Worm (Caenorhabditis elegans) whole organism, L1 larva: Measurements from ENCODE around the gene taap-1.
A peak's percentile ranks its signal among the peaks of the same experiment; 100 is the strongest.

Source experiments
- F16B12.6 ChIP-seq: fragments of 150-350 bp; optimal IDR thresholded peaks from 2 replicates; lab custom pipeline; 2014; ENCODE audit warnings: missing biosample characterization, missing genetic modification characterization
- ama-1 ChIP-seq: fragments of 150-350 bp; optimal IDR thresholded peaks from 2 replicates; lab custom pipeline; 2014
- blmp-1 ChIP-seq: fragments of 150-350 bp; optimal IDR thresholded peaks from 2 replicates; lab custom pipeline; 2014; ENCODE audit warnings: missing biosample characterization, missing genetic modification characterization
- ceh-63 ChIP-seq: fragments of 200-800 bp; sonication (Bioruptor generic); optimal IDR thresholded peaks from 2 replicates; lab custom pipeline; 2018; ENCODE audit warnings: mild to moderate bottlenecking, missing genetic modification characterization, missing compliant biosample characterization
- ceh-82 ChIP-seq, 3 experiments: fragments of 150-350 bp in 1 of 3; sonication (generic microtip) in 2 of 3; optimal IDR thresholded peaks; 2 replicates each; lab custom pipeline; 2014 to 2017; ENCODE audit warnings: missing biosample characterization in 3 of 3, missing genetic modification characterization in 3 of 3
- ces-1 ChIP-seq: fragments of 150-350 bp; optimal IDR thresholded peaks from 2 replicates; lab custom pipeline; 2014; ENCODE audit warnings: missing biosample characterization, missing genetic modification reagents, missing genetic modification characterization
- dpl-1 ChIP-seq, 3 experiments: fragments of 150-350 bp in 2 of 3; sonication (generic microtip) in 1 of 3; optimal IDR thresholded peaks; 2 replicates each; lab custom pipeline; 2014 to 2017; ENCODE audit warnings: missing biosample characterization in 3 of 3, missing genetic modification characterization in 3 of 3, missing genetic modification reagents in 3 of 3
- dsc-1 ChIP-seq: sonication (generic microtip); optimal IDR thresholded peaks from 2 replicates; lab custom pipeline; 2016; ENCODE audit warnings: mild to moderate bottlenecking, missing genetic modification characterization, missing compliant biosample characterization
- efl-1 ChIP-seq, 4 experiments: fragments of 150-350 bp; optimal IDR thresholded peaks in 3 of 4; peaks in 1 of 4; 1 replicate in 1 of 4; 2 replicates in 3 of 4; lab custom pipeline; 2014; ENCODE audit warnings: missing biosample characterization in 2 of 4, missing genetic modification characterization in 2 of 4, missing genetic modification reagents in 2 of 4
- egl-27 ChIP-seq, 2 experiments: fragments of 150-350 bp in 1 of 2; sonication (generic microtip); optimal IDR thresholded peaks; 3 replicates each; lab custom pipeline; 2017 to 2018; ENCODE audit warnings: missing biosample characterization in 2 of 2, missing genetic modification characterization in 2 of 2, missing genetic modification reagents in 2 of 2
- elt-2 ChIP-seq: sonication (generic microtip); optimal IDR thresholded peaks from 2 replicates; lab custom pipeline; 2016; ENCODE audit warnings: missing genetic modification characterization, mild to moderate bottlenecking, inconsistent platforms, missing compliant biosample characterization, missing genetic modification reagents
- fkh-10 ChIP-seq: sonication (generic microtip); optimal IDR thresholded peaks from 2 replicates; lab custom pipeline; 2017; ENCODE audit warnings: missing biosample characterization, missing genetic modification reagents, missing genetic modification characterization
- fkh-4 ChIP-seq: sonication (generic microtip); optimal IDR thresholded peaks from 2 replicates; lab custom pipeline; 2016; ENCODE audit warnings: missing compliant biosample characterization, missing genetic modification characterization, borderline replicate concordance
- fkh-8 ChIP-seq: sonication (generic microtip); optimal IDR thresholded peaks from 2 replicates; lab custom pipeline; 2016; ENCODE audit warnings: mild to moderate bottlenecking, missing genetic modification characterization, missing compliant biosample characterization
- fos-1 ChIP-seq: fragments of 150-350 bp; optimal IDR thresholded peaks from 2 replicates; lab custom pipeline; 2014; ENCODE audit warnings: missing biosample characterization, missing genetic modification characterization
- grh-1 ChIP-seq: fragments of 200-800 bp; sonication (Bioruptor generic); IDR thresholded peaks from 2 replicates; pipeline ENCODE4 v1.3.6; 2022; ENCODE audit warnings: missing genetic modification reagents, missing genetic modification characterization, missing compliant biosample characterization
- hlh-17 ChIP-seq: fragments of 200-800 bp; sonication (Bioruptor generic); optimal IDR thresholded peaks from 2 replicates; lab custom pipeline; 2018; ENCODE audit warnings: missing genetic modification characterization, mild to moderate bottlenecking, missing compliant biosample characterization, moderate library complexity, borderline replicate concordance
- hlh-4 ChIP-seq: sonication (generic microtip); optimal IDR thresholded peaks from 2 replicates; lab custom pipeline; 2016; ENCODE audit warnings: mild to moderate bottlenecking, missing genetic modification characterization, missing compliant biosample characterization
- hpl-2 ChIP-seq: fragments of 150-350 bp; optimal IDR thresholded peaks from 2 replicates; lab custom pipeline; 2014; ENCODE audit warnings: missing biosample characterization, missing genetic modification reagents, missing genetic modification characterization
- irx-1 ChIP-seq: sonication (generic microtip); optimal IDR thresholded peaks from 2 replicates; lab custom pipeline; 2016; ENCODE audit warnings: missing genetic modification characterization, missing compliant biosample characterization
- isw-1 ChIP-seq: fragments of 200-800 bp; sonication (Bioruptor generic); IDR thresholded peaks from 2 replicates; pipeline ENCODE4 v1.3.6; 2022; ENCODE audit warnings: missing genetic modification characterization, missing compliant biosample characterization
- jun-1 ChIP-seq: fragments of 150-350 bp; optimal IDR thresholded peaks from 2 replicates; lab custom pipeline; 2014; ENCODE audit warnings: missing biosample characterization, missing genetic modification reagents, missing genetic modification characterization
- lin-35 ChIP-seq, 2 experiments: fragments of 150-350 bp; optimal IDR thresholded peaks; 2 replicates each; lab custom pipeline; 2014; ENCODE audit warnings: missing biosample characterization in 2 of 2, missing genetic modification characterization in 2 of 2, missing genetic modification reagents in 2 of 2
- lir-3 ChIP-seq: sonication (generic microtip); optimal IDR thresholded peaks from 2 replicates; lab custom pipeline; 2016; ENCODE audit warnings: mild to moderate bottlenecking, missing genetic modification characterization, moderate library complexity, missing compliant biosample characterization; ENCODE audit not compliant: poor library complexity
- mef-2 ChIP-seq: fragments of 150-350 bp; optimal IDR thresholded peaks from 2 replicates; lab custom pipeline; 2014; ENCODE audit warnings: missing biosample characterization, missing genetic modification characterization
- mep-1 ChIP-seq: fragments of 150-350 bp; optimal IDR thresholded peaks from 2 replicates; lab custom pipeline; 2014; ENCODE audit warnings: missing biosample characterization, missing genetic modification characterization
- nhr-11 ChIP-seq: fragments of 150-350 bp; optimal IDR thresholded peaks from 2 replicates; lab custom pipeline; 2014; ENCODE audit warnings: missing biosample characterization, missing genetic modification characterization
- nhr-71 ChIP-seq: sonication (generic microtip); optimal IDR thresholded peaks from 2 replicates; lab custom pipeline; 2016; ENCODE audit warnings: mild to moderate bottlenecking, missing genetic modification characterization, moderate library complexity, missing compliant biosample characterization
- nhr-85 ChIP-seq: sonication (generic microtip); peaks from one replicate; lab custom pipeline; 2016; ENCODE audit warnings: missing genetic modification characterization, inconsistent platforms, missing compliant biosample characterization
- pag-3 ChIP-seq: sonication (generic microtip); optimal IDR thresholded peaks from 2 replicates; lab custom pipeline; 2017; ENCODE audit warnings: missing genetic modification characterization, mild to moderate bottlenecking, missing compliant biosample characterization, antibody characterized with exemption, borderline replicate concordance; ENCODE audit not compliant: insufficient read depth
- pax-3 ChIP-seq: fragments of 200-800 bp; sonication (Bioruptor generic); optimal IDR thresholded peaks from 2 replicates; lab custom pipeline; 2018; ENCODE audit warnings: mild to moderate bottlenecking, missing genetic modification characterization, moderate library complexity, missing compliant biosample characterization
- sup-37 ChIP-seq: fragments of 200-800 bp; sonication (Bioruptor generic); optimal IDR thresholded peaks from 2 replicates; lab custom pipeline; 2018; ENCODE audit warnings: mild to moderate bottlenecking, missing genetic modification characterization, missing compliant biosample characterization
- unc-130 ChIP-seq: fragments of 150-350 bp; optimal IDR thresholded peaks from 2 replicates; lab custom pipeline; 2017; ENCODE audit warnings: missing biosample characterization, missing genetic modification characterization, inconsistent platforms
- unc-30 ChIP-seq: sonication (generic microtip); optimal IDR thresholded peaks from 2 replicates; lab custom pipeline; 2017; ENCODE audit warnings: missing biosample characterization, missing genetic modification characterization
- unc-86 ChIP-seq: sonication (generic microtip); optimal IDR thresholded peaks from 2 replicates; lab custom pipeline; 2016; ENCODE audit warnings: missing genetic modification characterization, missing compliant biosample characterization
- xbp-1 ChIP-seq: sonication (generic microtip); optimal IDR thresholded peaks from 2 replicates; lab custom pipeline; 2016; ENCODE audit warnings: missing genetic modification characterization, missing compliant biosample characterization
- zip-4 ChIP-seq: fragments of 200-800 bp; sonication (Bioruptor generic); optimal IDR thresholded peaks from 2 replicates; lab custom pipeline; 2018; ENCODE audit warnings: mild to moderate bottlenecking, missing genetic modification characterization, moderate library complexity, missing compliant biosample characterization
- ztf-11 ChIP-seq, 2 experiments: sonication (generic microtip); optimal IDR thresholded peaks; 2 replicates each; lab custom pipeline; 2016 to 2017; ENCODE audit warnings: missing genetic modification characterization in 2 of 2, missing biosample characterization in 1 of 2, missing compliant biosample characterization in 1 of 2
- ztf-4 ChIP-seq: fragments of 150-350 bp; optimal IDR thresholded peaks from 2 replicates; lab custom pipeline; 2014; ENCODE audit warnings: missing biosample characterization, missing genetic modification characterization

Gene taap-1

ce11 chrII:8457438-8457837 lies 26.2 kb downstream of the taap-1 start, which contains the start of gene zyg-9 (continued):
- peak; percentile 70 for TF ChIP-seq zip-4 (GFP tag; lab: Kevin White, UChicago)
- no peak for TF ChIP-seq xbp-1
- no peak for TF ChIP-seq ceh-63 (GFP tag; lab: Kevin White, UChicago)
- no peak for TF ChIP-seq unc-86 (tag; lab: Kevin White, UChicago)
- TF ChIP-seq dpl-1 (GFP tag; optimal IDR thresholded peaks at IDR 0.05; lab: Kevin White, UChicago): no peak
- peak; percentile 1 for TF ChIP-seq blmp-1 (tag; lab: Kevin White, UChicago)
- TF ChIP-seq efl-1 (optimal IDR thresholded peaks at IDR 0.05; lab: Kevin White, UChicago): no peak
- TF ChIP-seq efl-1 (GFP tag; optimal IDR thresholded peaks at IDR 0.05 in 1 of 2; lab: Kevin White, UChicago): peak; percentile 19 to 57
- no peak for TF ChIP-seq hpl-2 (GFP tag; lab: Kevin White, UChicago)
- TF ChIP-seq nhr-85 (tag; lab: Kevin White, UChicago): peak; percentile 48
- TF ChIP-seq unc-130 (tag; lab: Kevin White, UChicago): no peak
- TF ChIP-seq hlh-4 (tag; lab: Kevin White, UChicago): no peak
- no peak for TF ChIP-seq elt-2 (tag; lab: Kevin White, UChicago)
- no peak for TF ChIP-seq jun-1 (tag; lab: Kevin White, UChicago)
- no peak for TF ChIP-seq fkh-4
- peak; percentile 14 for TF ChIP-seq nhr-71 (tag; lab: Kevin White, UChicago)
- TF ChIP-seq irx-1 (tag; lab: Kevin White, UChicago): no peak
- TF ChIP-seq pag-3 (tag; lab: Kevin White, UChicago): no peak
- TF ChIP-seq ces-1 (GFP tag; lab: Kevin White, UChicago): no peak
- no peak for TF ChIP-seq ztf-11 (tag; optimal IDR thresholded peaks at IDR 0.05; lab: Kevin White, UChicago)
- no peak for TF ChIP-seq ama-1 (lab: Kevin White, UChicago)
- TF ChIP-seq egl-27 (tag; optimal IDR thresholded peaks at IDR 0.05; lab: Kevin White, UChicago): no peak
- peak in 1 of 3 experiments; percentile 32 for TF ChIP-seq ceh-82 (tag; optimal IDR thresholded peaks at IDR 0.05; lab: Kevin White, UChicago)
- TF ChIP-seq lin-35 (GFP tag; optimal IDR thresholded peaks at IDR 0.05; lab: Kevin White, UChicago): no peak
- no peak for TF ChIP-seq pax-3 (tag; lab: Kevin White, UChicago)
- TF ChIP-seq mef-2 (tag; lab: Kevin White, UChicago): no peak

- TF ChIP-seq F16B12.6 (peak; percentile 60), dpl-1 (GFP tag; optimal IDR thresholded peaks at IDR 0.05; lab: Kevin White, UChicago) (peak in 2 of 3 experiments; percentile 6 to 59), lin-35 (GFP tag; optimal IDR thresholded peaks at IDR 0.05; lab: Kevin White, UChicago) (peak; percentile 13 to 55), efl-1 (optimal IDR thresholded peaks at IDR 0.05; lab: Kevin White, UChicago) (peak; percentile 13 to 27), efl-1 (GFP tag; optimal IDR thresholded peaks at IDR 0.05 in 1 of 2; lab: Kevin White, UChicago) (peak; percentile 28 to 41), sup-37 (no peak), ztf-4 (tag; lab: Kevin White, UChicago) (no peak), fos-1 (tag; lab: Kevin White, UChicago) (no peak), isw-1 (no peak), mep-1 (no peak)
- TF ChIP-seq, all 84 proteins: peak for 4
These were observed 26.8 kb downstream of the taap-1 start for ce11 chrII:8456681-8457389.

ce11 chrII:8456094-8456493 lies 27.6 kb downstream of the taap-1 start, which contains the start of gene F22B5.6:
Gene F22B5.6 (minus strand): TSS chrII:8456194.
- TF ChIP-seq unc-30 (tag; lab: Kevin White, UChicago): no peak
- no peak for TF ChIP-seq efl-1 (optimal IDR thresholded peaks at IDR 0.05; lab: Kevin White, UChicago)
- TF ChIP-seq efl-1 (GFP tag; optimal IDR thresholded peaks at IDR 0.05 in 1 of 2; lab: Kevin White, UChicago): peak in 1 of 2 experiments; percentile 73

ce11 chrII:8454513-8454912 lies 29.2 kb downstream of the taap-1 start, which contains the start of gene F22B5.5:
Gene F22B5.5 (minus strand): TSS chrII:8454613.
- no peak for TF ChIP-seq jun-1 (tag; lab: Kevin White, UChicago)
- TF ChIP-seq fkh-8 (tag; lab: Kevin White, UChicago): no peak
- no peak for TF ChIP-seq mep-1
- TF ChIP-seq lir-3 (tag; lab: Kevin White, UChicago): no peak
- no peak for TF ChIP-seq hlh-17 (GFP tag; lab: Kevin White, UChicago)
- no peak for TF ChIP-seq grh-1 (GFP tag; lab: Robert Waterston, UW)
- no peak for TF ChIP-seq xbp-1
- TF ChIP-seq nhr-11 (tag; lab: Kevin White, UChicago): no peak
- TF ChIP-seq dsc-1 (tag; lab: Kevin White, UChicago): no peak
- TF ChIP-seq fkh-10 (GFP tag; lab: Kevin White, UChicago): no peak
- TF ChIP-seq dpl-1 (GFP tag; optimal IDR thresholded peaks at IDR 0.05; lab: Kevin White, UChicago): no peak
- no peak for TF ChIP-seq ces-1 (GFP tag; lab: Kevin White, UChicago)
